Fruit fly (Drosophila melanogaster): ENCODE measurements around the gene IntS9.

DNA sequence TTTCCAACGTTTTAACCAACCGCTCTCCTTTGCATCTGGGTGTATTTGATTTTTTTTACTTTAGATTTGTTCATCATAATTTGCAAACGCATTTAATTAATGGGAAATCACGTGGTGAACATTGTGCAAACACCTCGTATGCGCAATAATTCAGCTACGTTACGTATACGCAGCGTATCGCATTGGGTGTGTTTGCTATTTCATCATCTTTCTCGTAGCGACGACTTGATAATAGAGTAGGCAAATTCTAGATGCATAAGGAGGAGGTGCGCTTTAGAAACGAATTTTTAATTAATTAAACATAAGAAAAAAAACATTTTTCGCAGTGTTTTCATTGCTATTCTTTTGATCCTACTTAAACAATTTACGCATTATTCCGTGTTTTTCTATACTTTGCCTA lies 48.2 kb upstream of the IntS9 start:
- no peak for TF ChIP-seq h (optimal IDR thresholded peaks at IDR 0.05)
- no peak for TF ChIP-seq psq (optimal IDR thresholded peaks at IDR 0.05)
- TF ChIP-seq insv (optimal IDR thresholded peaks at IDR 0.05) = no peak
- TF ChIP-seq Sin3A (optimal IDR thresholded peaks at IDR 0.05) = no peak

All from Kc167 (cell line).